Fruit fly (Drosophila melanogaster) whole organism, embryonic: ENCODE results near the gene dod.

ENCODE experiments used
- Atf6 ChIP-seq: fragments of 200-800 bp; sonication (Bioruptor generic); IDR thresholded peaks from 2 replicates; pipeline ENCODE4 v1.3.6; 2022; ENCODE audit warnings: missing biosample characterization, missing genetic modification characterization
- B-H2 ChIP-seq: fragments of 200-800 bp; sonication (Bioruptor generic); optimal IDR thresholded peaks from 2 replicates; lab custom pipeline; 2018; ENCODE audit warnings: missing biosample characterization, mild to moderate bottlenecking, missing genetic modification characterization
- Blimp-1 ChIP-seq: fragments of 200-800 bp; sonication (Bioruptor generic); optimal IDR thresholded peaks from 3 replicates; lab custom pipeline; 2018; ENCODE audit warnings: missing biosample characterization, missing genetic modification characterization, mild to moderate bottlenecking, moderate library complexity, missing genetic modification reagents
- BtbVII ChIP-seq: fragments of 200-800 bp; sonication (Bioruptor generic); optimal IDR thresholded peaks from 3 replicates; lab custom pipeline; 2017; ENCODE audit warnings: missing biosample characterization, mild to moderate bottlenecking, missing genetic modification characterization
- CG10274 ChIP-seq: fragments of 200-800 bp; sonication (Bioruptor generic); optimal IDR thresholded peaks from 3 replicates; lab custom pipeline; 2017; ENCODE audit warnings: missing biosample characterization, mild to moderate bottlenecking, missing genetic modification characterization
- CG11398 ChIP-seq: fragments of 200-800 bp; sonication (Bioruptor generic); optimal IDR thresholded peaks from 2 replicates; lab custom pipeline; 2016; ENCODE audit warnings: missing biosample characterization, missing genetic modification characterization
- CG1233 ChIP-seq: fragments of 200-800 bp; sonication (Bioruptor generic); optimal IDR thresholded peaks from 4 replicates; lab custom pipeline; 2018; ENCODE audit warnings: missing biosample characterization, mild to moderate bottlenecking, missing genetic modification characterization
- CG1602 ChIP-seq: fragments of 200-800 bp; sonication (Bioruptor generic); optimal IDR thresholded peaks from 3 replicates; lab custom pipeline; 2016; ENCODE audit warnings: missing biosample characterization, missing genetic modification characterization
- CG16813 ChIP-seq: fragments of 200-800 bp; sonication (Bioruptor generic); IDR thresholded peaks from 3 replicates; pipeline ENCODE4 v1.3.6; 2022; ENCODE audit warnings: missing biosample characterization, missing genetic modification characterization; ENCODE audit not compliant: partially characterized antibody
- CG17385 ChIP-seq: fragments of 200-800 bp; sonication (Bioruptor generic); optimal IDR thresholded peaks from 3 replicates; lab custom pipeline; 2018; ENCODE audit warnings: missing biosample characterization, mild to moderate bottlenecking, missing genetic modification characterization
- CG2712 ChIP-seq: fragments of 200-800 bp; optimal IDR thresholded peaks from 3 replicates; lab custom pipeline; 2019; ENCODE audit warnings: missing biosample characterization, mild to moderate bottlenecking, missing genetic modification characterization, moderate library complexity
- CG32532 ChIP-seq: fragments of 200-800 bp; sonication (Bioruptor generic); IDR thresholded peaks from 2 replicates; pipeline ENCODE4 v1.3.6; 2022; ENCODE audit warnings: missing biosample characterization, missing genetic modification characterization
- CG33213 ChIP-seq: fragments of 200-800 bp; sonication (Bioruptor generic); optimal IDR thresholded peaks from 3 replicates; lab custom pipeline; 2016; ENCODE audit warnings: missing biosample characterization, missing genetic modification characterization
- CG3407 ChIP-seq: fragments of 200-800 bp; sonication (Bioruptor generic); optimal IDR thresholded peaks from 2 replicates; lab custom pipeline; 2018; ENCODE audit warnings: missing biosample characterization, mild to moderate bottlenecking, missing genetic modification characterization
- CG34376 ChIP-seq: fragments of 200-800 bp; sonication (Bioruptor generic); optimal IDR thresholded peaks from 2 replicates; lab custom pipeline; 2018; ENCODE audit warnings: missing biosample characterization, mild to moderate bottlenecking, missing genetic modification characterization
- CG4328 ChIP-seq: fragments of 200-800 bp; sonication (Bioruptor generic); optimal IDR thresholded peaks from 3 replicates; lab custom pipeline; 2017; ENCODE audit warnings: missing biosample characterization, missing genetic modification reagents, missing genetic modification characterization
- CG4730 ChIP-seq: fragments of 200-800 bp; sonication (Bioruptor generic); IDR thresholded peaks from 2 replicates; pipeline ENCODE4 v1.3.6; 2022; ENCODE audit warnings: missing biosample characterization, missing genetic modification characterization
- CG6254 ChIP-seq: fragments of 200-800 bp; sonication (Bioruptor generic); optimal IDR thresholded peaks from 3 replicates; lab custom pipeline; 2017; ENCODE audit warnings: mild to moderate bottlenecking, missing biosample characterization, missing genetic modification reagents, missing genetic modification characterization
- CG6683 ChIP-seq: fragments of 200-800 bp; sonication (Bioruptor generic); optimal IDR thresholded peaks from 2 replicates; lab custom pipeline; 2017; ENCODE audit warnings: missing biosample characterization, mild to moderate bottlenecking, missing genetic modification characterization, missing genetic modification reagents
- CG6791 ChIP-seq: fragments of 200-800 bp; sonication (Bioruptor generic); IDR thresholded peaks from 3 replicates; pipeline ENCODE4 v1.3.6; 2022; ENCODE audit warnings: missing biosample characterization, missing genetic modification characterization; ENCODE audit not compliant: partially characterized antibody
- CG7745 ChIP-seq: fragments of 200-800 bp; sonication (Bioruptor generic); optimal IDR thresholded peaks from 2 replicates; lab custom pipeline; 2018; ENCODE audit warnings: missing biosample characterization, mild to moderate bottlenecking, missing genetic modification characterization, moderate library complexity
- ERR ChIP-seq: fragments of 200-800 bp; sonication (Bioruptor generic); optimal IDR thresholded peaks from 2 replicates; lab custom pipeline; 2016; ENCODE audit warnings: missing biosample characterization, missing genetic modification characterization
- Fer3 ChIP-seq: fragments of 200-800 bp; sonication (Bioruptor generic); optimal IDR thresholded peaks from 2 replicates; lab custom pipeline; 2018; ENCODE audit warnings: missing biosample characterization, mild to moderate bottlenecking, missing genetic modification characterization, moderate library complexity
- H15 ChIP-seq: fragments of 200-800 bp; sonication (Bioruptor generic); IDR thresholded peaks from 3 replicates; pipeline ENCODE4 v1.3.6; 2022; ENCODE audit warnings: missing biosample characterization, missing genetic modification characterization
- Jarid2 ChIP-seq: fragments of 200-800 bp; sonication (Bioruptor generic); optimal IDR thresholded peaks from 3 replicates; lab custom pipeline; 2017; ENCODE audit warnings: mild to moderate bottlenecking, missing biosample characterization, missing genetic modification reagents, missing genetic modification characterization
- Mes4 ChIP-seq: fragments of 200-800 bp; sonication (Bioruptor generic); optimal IDR thresholded peaks from 2 replicates; lab custom pipeline; 2016; ENCODE audit warnings: missing biosample characterization, missing genetic modification characterization
- Pdp1 ChIP-seq, 2 experiments: fragments of 200-800 bp; sonication (Bioruptor generic); optimal IDR thresholded peaks; 3 replicates each; lab custom pipeline; 2016; ENCODE audit warnings: missing biosample characterization in 2 of 2, missing genetic modification characterization in 2 of 2, mild to moderate bottlenecking in 1 of 2, moderate library complexity in 1 of 2
- bowl ChIP-seq: fragments of 200-800 bp; sonication (Bioruptor generic); IDR thresholded peaks from 2 replicates; pipeline ENCODE4 v1.3.6; 2022; ENCODE audit warnings: missing biosample characterization, missing genetic modification characterization
- chm ChIP-seq: fragments of 200-800 bp; sonication (Bioruptor generic); IDR thresholded peaks from 2 replicates; pipeline ENCODE4 v1.3.6; 2022; ENCODE audit warnings: missing biosample characterization, missing genetic modification characterization
- crp ChIP-seq, 2 experiments: fragments of 200-800 bp; sonication (Bioruptor generic); optimal IDR thresholded peaks; 2 replicates in 1 of 2; 3 replicates in 1 of 2; lab custom pipeline; 2017; ENCODE audit warnings: missing biosample characterization in 2 of 2, missing genetic modification characterization in 2 of 2, mild to moderate bottlenecking in 1 of 2, moderate library complexity in 1 of 2
- cwo ChIP-seq: fragments of 200-800 bp; sonication (Bioruptor generic); optimal IDR thresholded peaks from 3 replicates; lab custom pipeline; 2017; ENCODE audit warnings: missing biosample characterization, missing genetic modification characterization, mild to moderate bottlenecking, moderate library complexity, missing genetic modification reagents
- da ChIP-seq: fragments of 200-800 bp; sonication (Bioruptor generic); optimal IDR thresholded peaks from 2 replicates; lab custom pipeline; 2016; ENCODE audit warnings: missing biosample characterization, missing genetic modification characterization
- danr ChIP-seq: fragments of 200-800 bp; sonication (Bioruptor generic); IDR thresholded peaks from 2 replicates; pipeline ENCODE4 v1.3.6; 2022; ENCODE audit warnings: missing biosample characterization, missing genetic modification characterization
- dysf ChIP-seq: fragments of 200-800 bp; sonication (Bioruptor generic); IDR thresholded peaks from 3 replicates; pipeline ENCODE4 v1.3.6; 2022; ENCODE audit warnings: missing biosample characterization, missing genetic modification characterization
- fd64A ChIP-seq: fragments of 200-800 bp; sonication (Bioruptor generic); optimal IDR thresholded peaks from 3 replicates; lab custom pipeline; 2018; ENCODE audit warnings: missing biosample characterization, mild to moderate bottlenecking, missing genetic modification characterization
- hth ChIP-seq: fragments of >200 bp; optimal IDR thresholded peaks from 2 replicates; lab custom pipeline; 2017; ENCODE audit warnings: inconsistent platforms
- luna ChIP-seq: fragments of 200-800 bp; sonication (Bioruptor generic); optimal IDR thresholded peaks from 2 replicates; lab custom pipeline; 2016; ENCODE audit warnings: missing biosample characterization, missing genetic modification characterization
- nom ChIP-seq: fragments of 200-800 bp; sonication (Bioruptor generic); optimal IDR thresholded peaks from 2 replicates; lab custom pipeline; 2017; ENCODE audit warnings: missing biosample characterization, missing genetic modification characterization, mild to moderate bottlenecking, moderate library complexity, missing genetic modification reagents
- oc ChIP-seq: fragments of 200-800 bp; sonication (Bioruptor generic); optimal IDR thresholded peaks from 2 replicates; lab custom pipeline; 2018; ENCODE audit warnings: missing biosample characterization, mild to moderate bottlenecking, missing genetic modification characterization, moderate library complexity
- onecut ChIP-seq: fragments of 200-800 bp; sonication (Bioruptor generic); IDR thresholded peaks from 2 replicates; pipeline ENCODE4 v1.3.6; 2022; ENCODE audit warnings: missing biosample characterization, missing genetic modification characterization
- otp ChIP-seq: fragments of 200-800 bp; sonication (Bioruptor generic); IDR thresholded peaks from 3 replicates; pipeline ENCODE4, ENCODE4 v1.3.6; 2022; ENCODE audit warnings: missing biosample characterization, missing genetic modification characterization
- pita ChIP-seq: fragments of 200-800 bp; sonication (Bioruptor generic); optimal IDR thresholded peaks from 2 replicates; lab custom pipeline; 2017; ENCODE audit warnings: missing biosample characterization, mild to moderate bottlenecking, missing genetic modification characterization
- salm ChIP-seq: fragments of 200-800 bp; sonication (Bioruptor generic); optimal IDR thresholded peaks from 2 replicates; lab custom pipeline; 2018; ENCODE audit warnings: missing biosample characterization, mild to moderate bottlenecking, missing genetic modification characterization
- sc ChIP-seq, 3 experiments: fragments of >200 bp in 2 of 3; fragments of 200-800 bp in 1 of 3; sonication (Bioruptor generic) in 1 of 3; optimal IDR thresholded peaks; 2 replicates in 2 of 3; 3 replicates in 1 of 3; lab custom pipeline; 2017; ENCODE audit warnings: mild to moderate bottlenecking in 1 of 3, missing biosample characterization in 1 of 3, missing genetic modification characterization in 1 of 3, missing genetic modification reagents in 1 of 3
- schlank ChIP-seq: fragments of 200-800 bp; sonication (Bioruptor generic); optimal IDR thresholded peaks from 2 replicates; lab custom pipeline; 2018; ENCODE audit warnings: missing biosample characterization, mild to moderate bottlenecking, missing genetic modification characterization
- ssp ChIP-seq: fragments of 200-800 bp; sonication (Bioruptor generic); IDR thresholded peaks from 2 replicates; pipeline ENCODE4 v1.3.6; 2022; ENCODE audit warnings: missing biosample characterization, missing genetic modification characterization
- vvl ChIP-seq: fragments of 200-800 bp; sonication (Bioruptor generic); IDR thresholded peaks from 2 replicates; pipeline ENCODE4 v1.3.6; 2022; ENCODE audit warnings: missing biosample characterization, missing genetic modification characterization
- wdn ChIP-seq: fragments of 200-800 bp; sonication (Bioruptor generic); IDR thresholded peaks from 2 replicates; pipeline ENCODE4 v1.3.6; 2022; ENCODE audit warnings: missing biosample characterization, missing genetic modification characterization

The dod gene

DNA sequence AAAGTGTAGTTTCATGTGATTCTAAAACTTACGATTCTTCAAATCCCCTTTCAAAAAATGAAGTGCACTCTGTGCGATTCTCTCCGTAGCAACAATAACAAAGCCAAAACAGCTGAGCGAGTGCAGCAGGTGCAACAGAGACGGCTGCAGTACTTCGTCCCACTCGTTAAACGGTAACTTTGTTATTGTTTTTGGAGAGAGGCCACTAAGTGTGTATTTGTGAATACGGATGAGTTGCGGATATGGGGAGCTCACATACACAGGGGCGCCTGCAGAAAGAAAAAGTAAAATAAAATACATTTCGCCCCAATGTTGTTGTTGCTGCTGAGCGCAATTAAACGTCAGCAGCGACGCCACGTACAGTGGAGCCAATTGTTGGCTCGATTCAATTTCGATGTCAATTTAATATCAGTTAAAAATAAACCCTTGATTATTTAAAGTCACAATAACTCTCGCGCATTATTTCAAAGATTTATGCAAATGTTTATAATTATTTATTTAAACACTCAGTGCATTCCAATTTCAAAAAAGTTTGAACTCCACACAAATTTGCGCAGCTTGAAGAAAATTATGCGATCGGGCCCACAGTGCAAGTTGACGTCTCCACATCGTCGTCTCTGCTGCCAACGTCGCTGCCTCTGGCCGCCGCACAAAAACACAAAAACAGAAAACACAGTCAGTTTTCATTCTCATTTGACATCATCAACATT lies 22.4 kb downstream of the dod start (continued):
- TF ChIP-seq chm (GFP tag; lab: Robert Waterston, UW) (peak; percentile 95), CG11398 (GFP tag; lab: Kevin White, UChicago) (peak; percentile 87), CG6254 (GFP tag; lab: Kevin White, UChicago) (peak; percentile 94), hth (no peak), CG33213 (GFP tag; lab: Kevin White, UChicago) (peak; percentile 91), CG10274 (peak; percentile 93), CG2712 (tag; lab: Kevin White, UChicago) (peak; percentile 97), ssp (GFP tag; lab: Robert Waterston, UW) (peak; percentile 90), CG1233 (GFP tag; lab: Kevin White, UChicago) (peak; percentile 97), BtbVII (GFP tag; lab: Kevin White, UChicago) (peak; percentile 99), nom (GFP tag; lab: Kevin White, UChicago) (peak; percentile 97), CG3407 (peak; percentile 95), Jarid2 (GFP tag; lab: Kevin White, UChicago) (peak; percentile 88), CG32532 (GFP tag; lab: Robert Waterston, UW) (peak; percentile 96), CG4328 (GFP tag; lab: Kevin White, UChicago) (peak; percentile 99), bowl (peak; percentile 91), vvl (GFP tag; lab: Robert Waterston, UW) (peak; percentile 97), danr (peak; percentile 96), Fer3 (tag; lab: Kevin White, UChicago) (peak; percentile 98), cwo (GFP tag; lab: Kevin White, UChicago) (peak; percentile 96), dysf (GFP tag; lab: Robert Waterston, UW) (peak; percentile 99), Atf6 (GFP tag; lab: Robert Waterston, UW) (peak; percentile 97), otp (peak; percentile 86; the same call in 2 of the 3 replicates), onecut (GFP tag; lab: Robert Waterston, UW) (peak; percentile 92), CG17385 (peak; percentile 97), da (GFP tag; lab: Kevin White, UChicago) (peak; percentile 81), oc (peak; percentile 97), Pdp1 (GFP tag; optimal IDR thresholded peaks at IDR 0.05; lab: Kevin White, UChicago) (peak; percentile 93 to 98), pita (GFP tag; lab: Kevin White, UChicago) (no peak), B-H2 (GFP tag; lab: Kevin White, UChicago) (peak; percentile 98), CG4730 (GFP tag; lab: Robert Waterston, UW) (peak; percentile 93), Blimp-1 (GFP tag; lab: Kevin White, UChicago) (peak; percentile 96), CG6683 (GFP tag; lab: Kevin White, UChicago) (peak; percentile 96), ERR (GFP tag; lab: Kevin White, UChicago) (peak; percentile 90), CG1602 (GFP tag; lab: Kevin White, UChicago) (peak; percentile 95), wdn (GFP tag; lab: Robert Waterston, UW) (peak; percentile 94), salm (tag; lab: Kevin White, UChicago) (peak; percentile 97), CG6791 (GFP tag; lab: Robert Waterston, UW) (no peak), crp (GFP tag; optimal IDR thresholded peaks at IDR 0.05; lab: Kevin White, UChicago) (peak in 1 of 2 experiments; percentile 56), schlank (tag; lab: Kevin White, UChicago) (peak; percentile 98), sc (optimal IDR thresholded peaks at IDR 0.05; lab: Kevin White, UChicago) (no peak), sc (GFP tag; optimal IDR thresholded peaks at IDR 0.05; lab: Kevin White, UChicago) (peak; percentile 95), H15 (GFP tag; lab: Robert Waterston, UW) (peak; percentile 95), luna (peak; percentile 64), Mes4 (peak; percentile 93), CG16813 (GFP tag; lab: Robert Waterston, UW) (no peak), fd64A (GFP tag; lab: Kevin White, UChicago) (peak; percentile 96), CG7745 (tag; lab: Kevin White, UChicago) (peak; percentile 5), CG34376 (GFP tag; lab: Kevin White, UChicago) (peak; percentile 99)
